Worm (Caenorhabditis elegans) whole organism, L4 larva: ENCODE results near the gene Y17D7C.2.

Experiments
- F10B5.3 ChIP-seq: sonication (generic microtip); optimal IDR thresholded peaks from 2 replicates; lab custom pipeline; 2016; ENCODE audit warnings: mild to moderate bottlenecking, missing genetic modification characterization, missing compliant biosample characterization
- aha-1 ChIP-seq: fragments of 150-350 bp; peaks from one replicate; lab custom pipeline; 2014; ENCODE audit warnings: missing biosample characterization, missing genetic modification characterization
- ceh-28 ChIP-seq: fragments of 150-350 bp; optimal IDR thresholded peaks from 2 replicates; lab custom pipeline; 2014; ENCODE audit warnings: missing biosample characterization, missing genetic modification reagents, missing genetic modification characterization
- dmd-9 ChIP-seq: fragments of 200-800 bp; sonication (Bioruptor generic); IDR thresholded peaks from 2 replicates; pipeline ENCODE4 v1.3.6; 2022; ENCODE audit warnings: missing genetic modification reagents, missing genetic modification characterization, missing compliant biosample characterization
- fos-1 ChIP-seq: fragments of 150-350 bp; optimal IDR thresholded peaks from 2 replicates; lab custom pipeline; 2014; ENCODE audit warnings: missing biosample characterization, missing genetic modification characterization
- lin-1 ChIP-seq: fragments of 200-800 bp; sonication (Bioruptor generic); IDR thresholded peaks from 2 replicates; pipeline ENCODE4 v1.3.6; 2022; ENCODE audit warnings: missing genetic modification reagents, missing genetic modification characterization, missing compliant biosample characterization
- mxl-2 ChIP-seq: fragments of 200-800 bp; sonication (Bioruptor generic); conservative IDR thresholded peaks from 2 replicates; pipeline ENCODE4 v1.3.6; 2022; ENCODE audit warnings: missing genetic modification reagents, missing genetic modification characterization, missing compliant biosample characterization
- nhr-10 ChIP-seq: fragments of 150-350 bp; optimal IDR thresholded peaks from 2 replicates; lab custom pipeline; 2014; ENCODE audit warnings: missing biosample characterization, missing genetic modification characterization
- nhr-41 ChIP-seq: fragments of 200-800 bp; sonication (Bioruptor generic); IDR thresholded peaks from 2 replicates; pipeline ENCODE4 v1.3.6; 2022; ENCODE audit warnings: missing genetic modification reagents, missing genetic modification characterization, missing compliant biosample characterization
- nhr-76 ChIP-seq: fragments of 150-350 bp; optimal IDR thresholded peaks from 2 replicates; lab custom pipeline; 2014; ENCODE audit warnings: missing biosample characterization, missing genetic modification characterization
- saeg-2 ChIP-seq: fragments of 200-800 bp; sonication (Bioruptor generic); IDR thresholded peaks from 2 replicates; pipeline ENCODE4 v1.3.6; 2022; ENCODE audit warnings: missing genetic modification reagents, missing genetic modification characterization, missing compliant biosample characterization
- set-16 ChIP-seq: fragments of 200-800 bp; sonication (Bioruptor generic); IDR thresholded peaks from 2 replicates; pipeline ENCODE4 v1.3.6; 2022; ENCODE audit warnings: missing genetic modification reagents, missing genetic modification characterization, missing compliant biosample characterization
- snpc-1.2 ChIP-seq: fragments of 200-800 bp; sonication (Bioruptor generic); IDR thresholded peaks from 2 replicates; pipeline ENCODE4 v1.3.6; 2022; ENCODE audit warnings: missing genetic modification reagents, missing genetic modification characterization, missing compliant biosample characterization
- unc-39 ChIP-seq: sonication (generic microtip); optimal IDR thresholded peaks from 2 replicates; lab custom pipeline; 2017; ENCODE audit warnings: missing biosample characterization, missing genetic modification characterization
- unc-62 ChIP-seq, 3 experiments: fragments of 150-350 bp in 1 of 3; sonication (generic microtip); optimal IDR thresholded peaks in 2 of 3; peaks in 1 of 3; 1 replicate in 1 of 3; 2 replicates in 2 of 3; lab custom pipeline; 2014 to 2017; ENCODE audit warnings: missing biosample characterization in 3 of 3, missing genetic modification characterization in 3 of 3, missing genetic modification reagents in 3 of 3, missing genotype in 1 of 3
- vab-7 ChIP-seq: fragments of 200-800 bp; sonication (Bioruptor generic); IDR thresholded peaks from 2 replicates; pipeline ENCODE4 v1.3.6; 2022; ENCODE audit warnings: missing genetic modification reagents, missing genetic modification characterization, missing compliant biosample characterization
- zag-1 ChIP-seq: fragments of 150-350 bp; optimal IDR thresholded peaks from 2 replicates; lab custom pipeline; 2014; ENCODE audit warnings: missing biosample characterization, missing genetic modification characterization
- zip-11 ChIP-seq: fragments of 200-800 bp; sonication (Bioruptor generic); IDR thresholded peaks from 2 replicates; pipeline ENCODE4 v1.3.6; 2022; ENCODE audit warnings: missing genetic modification characterization, missing compliant biosample characterization

The Y17D7C.2 gene

ce11 chrV:18684455-18684987 is 35.3 kb downstream of the Y17D7C.2 start, which contains the start of gene Y69H2.17:
Gene Y69H2.17, plus strand, starts transcription at chrV:18684937.
- TF ChIP-seq unc-62 (GFP tag; optimal IDR thresholded peaks at IDR 0.05 in 1 of 2; lab: Kevin White, UChicago) (peak in 1 of 2 experiments; percentile 30), unc-62 (tag; optimal IDR thresholded peaks at IDR 0.05; lab: Kevin White, UChicago) (no peak), mxl-2 (GFP tag; lab: Robert Waterston, UW) (no peak)
- TF ChIP-seq, all 104 proteins: peak for 1

ce11 chrV:18675390-18675789 is 44.4 kb downstream of the Y17D7C.2 start:
- peak; percentile 37 for TF ChIP-seq ceh-28 (tag; lab: Kevin White, UChicago)
- TF ChIP-seq, all 104 proteins: peak for 1; not testable (repeated sequence) for 103

ce11 chrV:18674367-18674766 is 45.4 kb downstream of the Y17D7C.2 start:
- TF ChIP-seq F10B5.3 (tag; lab: Kevin White, UChicago) (no peak), set-16 (GFP tag; lab: Robert Waterston, UW) (peak; percentile 70; the same call in 1 of the 2 replicates), nhr-76 (tag; lab: Kevin White, UChicago) (no peak)

ce11 chrV:18671811-18672210 is 48.0 kb downstream of the Y17D7C.2 start:
- TF ChIP-seq snpc-1.2 (GFP tag; lab: Robert Waterston, UW): 0 out of 2 replicates have a peak, but pooled peaks have one; percentile 18
- no peak for TF ChIP-seq nhr-41 (GFP tag; lab: Robert Waterston, UW)
- 0 out of 2 replicates have a peak, but pooled peaks have one; percentile 21 for TF ChIP-seq set-16 (GFP tag; lab: Robert Waterston, UW)
- peak in 1 of 2 experiments; percentile 58 for TF ChIP-seq unc-62 (GFP tag; optimal IDR thresholded peaks at IDR 0.05 in 1 of 2; lab: Kevin White, UChicago)
- no peak for TF ChIP-seq unc-62 (tag; optimal IDR thresholded peaks at IDR 0.05; lab: Kevin White, UChicago)
- TF ChIP-seq dmd-9 (GFP tag; lab: Robert Waterston, UW): 0 out of 2 replicates have a peak, but pooled peaks have one; percentile 9
- no peak for TF ChIP-seq zip-11 (GFP tag; lab: Robert Waterston, UW)

- TF ChIP-seq nhr-76 (tag; lab: Kevin White, UChicago): no peak
- no peak for TF ChIP-seq zag-1 (tag; lab: Kevin White, UChicago)
- TF ChIP-seq lin-1: no peak
- TF ChIP-seq unc-39 (tag; lab: Kevin White, UChicago): no peak
- no peak for TF ChIP-seq vab-7 (GFP tag; lab: Robert Waterston, UW)
- TF ChIP-seq nhr-10: no peak
- no peak for TF ChIP-seq ceh-28 (tag; lab: Kevin White, UChicago)
- TF ChIP-seq fos-1 (tag; lab: Kevin White, UChicago): no peak
- no peak for TF ChIP-seq saeg-2
- TF ChIP-seq, all 104 proteins: peak for 0
These were observed 49.8 kb downstream of the Y17D7C.2 start, which contains the start of gene Y69H2.10 for ce11 chrV:18670017-18670416. Gene Y69H2.10, plus strand, starts transcription at chrV:18670317.

- TF ChIP-seq snpc-1.2 (GFP tag; lab: Robert Waterston, UW): no peak
- TF ChIP-seq aha-1: peak; percentile 92
These were observed 52.6 kb downstream of the Y17D7C.2 start for ce11 chrV:18667179-18667578.
